Fruit fly (Drosophila melanogaster) whole organism, embryonic: ENCODE data around the gene CG31808.

Experiments
- Antp ChIP-seq: fragments of 200-800 bp; sonication (Bioruptor generic); optimal IDR thresholded peaks from 3 replicates; lab custom pipeline; 2016; ENCODE audit warnings: missing biosample characterization, missing genetic modification characterization
- Blimp-1 ChIP-seq: fragments of 200-800 bp; sonication (Bioruptor generic); optimal IDR thresholded peaks from 3 replicates; lab custom pipeline; 2018; ENCODE audit warnings: missing biosample characterization, missing genetic modification characterization, mild to moderate bottlenecking, moderate library complexity, missing genetic modification reagents
- CG10321 ChIP-seq: fragments of 200-800 bp; sonication (Bioruptor generic); IDR thresholded peaks from 2 replicates; pipeline ENCODE4 v1.3.6; 2022; ENCODE audit warnings: missing biosample characterization, missing genetic modification characterization
- CG10543 ChIP-seq: fragments of 200-800 bp; sonication (Bioruptor generic); optimal IDR thresholded peaks from 3 replicates; lab custom pipeline; 2017; ENCODE audit warnings: missing biosample characterization, mild to moderate bottlenecking, missing genetic modification characterization, moderate library complexity
- CG10654 ChIP-seq: fragments of 200-800 bp; sonication (Bioruptor generic); optimal IDR thresholded peaks from 2 replicates; lab custom pipeline; 2016; ENCODE audit warnings: missing biosample characterization, missing genetic modification characterization
- CG11560 ChIP-seq: fragments of 200-800 bp; sonication (Bioruptor generic); IDR thresholded peaks from 3 replicates; pipeline ENCODE4 v1.3.6; 2022; ENCODE audit warnings: missing biosample characterization, missing genetic modification characterization
- CG12236 ChIP-seq: fragments of 200-800 bp; sonication (Bioruptor generic); optimal IDR thresholded peaks from 2 replicates; lab custom pipeline; 2016; ENCODE audit warnings: missing biosample characterization, missing genetic modification characterization
- CG14014 ChIP-seq: fragments of 200-800 bp; sonication (Bioruptor generic); IDR thresholded peaks from 2 replicates; pipeline ENCODE4 v1.3.6; 2022; ENCODE audit warnings: missing biosample characterization, missing genetic modification characterization
- CG1603 ChIP-seq: fragments of 200-800 bp; sonication (Bioruptor generic); optimal IDR thresholded peaks from 2 replicates; lab custom pipeline; 2019; ENCODE audit warnings: missing biosample characterization, mild to moderate bottlenecking, missing genetic modification characterization, moderate library complexity
- CG17612 ChIP-seq: fragments of 200-800 bp; sonication (Bioruptor generic); IDR thresholded peaks from 2 replicates; pipeline ENCODE4 v1.3.6; 2022; ENCODE audit warnings: missing biosample characterization, missing genetic modification characterization
- CG1792 ChIP-seq: fragments of 200-800 bp; sonication (Bioruptor generic); optimal IDR thresholded peaks from 2 replicates; lab custom pipeline; 2016; ENCODE audit warnings: missing biosample characterization, missing genetic modification characterization
- CG2116 ChIP-seq: fragments of 200-800 bp; sonication (Bioruptor generic); optimal IDR thresholded peaks from 3 replicates; lab custom pipeline; 2018; ENCODE audit warnings: missing biosample characterization, mild to moderate bottlenecking, missing genetic modification characterization
- CG2202 ChIP-seq: fragments of 200-800 bp; sonication (Bioruptor generic); optimal IDR thresholded peaks from 2 replicates; lab custom pipeline; 2018; ENCODE audit warnings: missing biosample characterization, mild to moderate bottlenecking, missing genetic modification characterization
- CG3163 ChIP-seq: fragments of 200-800 bp; sonication (Bioruptor generic); optimal IDR thresholded peaks from 3 replicates; lab custom pipeline; 2016; ENCODE audit warnings: missing biosample characterization, missing genetic modification characterization
- CG3281 ChIP-seq: fragments of 200-800 bp; sonication (Bioruptor generic); optimal IDR thresholded peaks from 3 replicates; lab custom pipeline; 2017; ENCODE audit warnings: missing biosample characterization, mild to moderate bottlenecking, missing genetic modification characterization
- CG34224 ChIP-seq: fragments of 200-800 bp; sonication (Bioruptor generic); IDR thresholded peaks from 3 replicates; pipeline ENCODE4 v1.3.6; 2022; ENCODE audit warnings: missing biosample characterization, missing genetic modification characterization; ENCODE audit not compliant: partially characterized antibody
- CG3726 ChIP-seq: fragments of 200-800 bp; sonication (Bioruptor generic); IDR thresholded peaks from 3 replicates; pipeline ENCODE4, ENCODE4 v1.3.6; 2022; ENCODE audit warnings: missing biosample characterization, missing genetic modification characterization
- CG8478 ChIP-seq: fragments of >200 bp; optimal IDR thresholded peaks from 2 replicates; lab custom pipeline; 2018
- CG8924 ChIP-seq: fragments of 200-800 bp; optimal IDR thresholded peaks from 3 replicates; lab custom pipeline; 2019; ENCODE audit warnings: missing biosample characterization, mild to moderate bottlenecking, missing genetic modification characterization, moderate library complexity
- CG9609 ChIP-seq: fragments of 200-800 bp; sonication (Bioruptor generic); optimal IDR thresholded peaks from 3 replicates; lab custom pipeline; 2016; ENCODE audit warnings: missing biosample characterization, missing genetic modification characterization
- Camta ChIP-seq: fragments of 200-800 bp; sonication (Bioruptor generic); optimal IDR thresholded peaks from 2 replicates; lab custom pipeline; 2016; ENCODE audit warnings: missing biosample characterization, missing genetic modification characterization
- ERR ChIP-seq: fragments of 200-800 bp; sonication (Bioruptor generic); optimal IDR thresholded peaks from 2 replicates; lab custom pipeline; 2016; ENCODE audit warnings: missing biosample characterization, missing genetic modification characterization
- Ets97D ChIP-seq: fragments of 200-800 bp; sonication (Bioruptor generic); optimal IDR thresholded peaks from 3 replicates; lab custom pipeline; 2016; ENCODE audit warnings: missing biosample characterization, missing genetic modification characterization
- Fer1 ChIP-seq: fragments of 200-800 bp; sonication (Bioruptor generic); optimal IDR thresholded peaks from 2 replicates; lab custom pipeline; 2017; ENCODE audit warnings: missing biosample characterization, mild to moderate bottlenecking, missing genetic modification characterization
- Hr3 ChIP-seq: fragments of 200-800 bp; sonication (Bioruptor generic); optimal IDR thresholded peaks from 3 replicates; lab custom pipeline; 2016; ENCODE audit warnings: missing biosample characterization, missing genetic modification characterization
- Hsf ChIP-seq: fragments of 200-800 bp; sonication (Bioruptor generic); optimal IDR thresholded peaks from 3 replicates; lab custom pipeline; 2016; ENCODE audit warnings: missing biosample characterization, missing genetic modification characterization
- Myb ChIP-seq: fragments of 200-800 bp; sonication (Bioruptor generic); optimal IDR thresholded peaks from 2 replicates; lab custom pipeline; 2016; ENCODE audit warnings: missing biosample characterization, missing genetic modification characterization
- NC2β ChIP-seq: fragments of 200-800 bp; sonication (Bioruptor generic); optimal IDR thresholded peaks from 2 replicates; lab custom pipeline; 2016; ENCODE audit warnings: missing biosample characterization, missing genetic modification characterization
- Nf-YA ChIP-seq: fragments of 200-800 bp; sonication (Bioruptor generic); IDR thresholded peaks from 2 replicates; pipeline ENCODE4 v1.3.6; 2022; ENCODE audit warnings: missing biosample characterization, missing genetic modification characterization
- Optix ChIP-seq: fragments of 200-800 bp; sonication (Bioruptor generic); IDR thresholded peaks from 3 replicates; pipeline ENCODE4 v1.3.6; 2022; ENCODE audit warnings: missing biosample characterization, missing genetic modification characterization
- Poxn ChIP-seq: fragments of 200-800 bp; sonication (Bioruptor generic); IDR thresholded peaks from 2 replicates; pipeline ENCODE4 v1.3.6; 2022; ENCODE audit warnings: missing biosample characterization, missing genetic modification characterization
- Rx ChIP-seq: fragments of 200-800 bp; sonication (Bioruptor generic); IDR thresholded peaks from 2 replicates; pipeline ENCODE4 v1.3.6; 2022; ENCODE audit warnings: missing biosample characterization, missing genetic modification characterization
- Stat92E ChIP-seq, 3 experiments: fragments of >200 bp in 2 of 3; fragments of 200-800 bp in 1 of 3; sonication (Bioruptor generic) in 1 of 3; optimal IDR thresholded peaks; 2 replicates each; lab custom pipeline; 2017 to 2019; ENCODE audit warnings: missing biosample characterization in 3 of 3, missing genetic modification characterization in 3 of 3, mild to moderate bottlenecking in 1 of 3, moderate library complexity in 1 of 3
- TFAM ChIP-seq: fragments of 200-800 bp; sonication (Bioruptor generic); optimal IDR thresholded peaks from 2 replicates; lab custom pipeline; 2017; ENCODE audit warnings: missing biosample characterization, missing genetic modification characterization, inconsistent platforms
- Taf1 ChIP-seq: fragments of 200-800 bp; sonication (Bioruptor generic); IDR thresholded peaks from 2 replicates; pipeline ENCODE4 v1.3.6; 2022; ENCODE audit warnings: missing biosample characterization, missing genetic modification characterization
- ab ChIP-seq: fragments of 200-800 bp; sonication (Bioruptor generic); optimal IDR thresholded peaks from 2 replicates; lab custom pipeline; 2016; ENCODE audit warnings: missing biosample characterization, missing genetic modification characterization
- bab2 ChIP-seq: fragments of 200-800 bp; sonication (Bioruptor generic); optimal IDR thresholded peaks from 2 replicates; lab custom pipeline; 2016; ENCODE audit warnings: missing biosample characterization, missing genetic modification characterization
- corto ChIP-seq: fragments of 200-800 bp; sonication (Bioruptor generic); optimal IDR thresholded peaks from 2 replicates; lab custom pipeline; 2016; ENCODE audit warnings: missing biosample characterization, mild to moderate bottlenecking, missing genetic modification characterization, moderate library complexity
- esg ChIP-seq: fragments of 200-800 bp; sonication (Bioruptor generic); conservative IDR thresholded peaks from 2 replicates; pipeline ENCODE4 v1.3.6; 2022; ENCODE audit warnings: missing biosample characterization, missing genetic modification characterization
- gem ChIP-seq: fragments of 200-800 bp; sonication (Bioruptor generic); optimal IDR thresholded peaks from 2 replicates; lab custom pipeline; 2019; ENCODE audit warnings: missing biosample characterization, mild to moderate bottlenecking, missing genetic modification characterization, moderate library complexity
- ham ChIP-seq: fragments of 200-800 bp; sonication (Bioruptor generic); IDR thresholded peaks from 2 replicates; pipeline ENCODE4 v1.3.6; 2022; ENCODE audit warnings: missing biosample characterization, missing genetic modification characterization
- her ChIP-seq: fragments of 200-800 bp; sonication (Bioruptor generic); optimal IDR thresholded peaks from 2 replicates; lab custom pipeline; 2016; ENCODE audit warnings: missing biosample characterization, missing genetic modification characterization
- hkb ChIP-seq, 2 experiments: fragments of 200-800 bp in 1 of 2; fragments of >200 bp in 1 of 2; sonication (Bioruptor generic) in 1 of 2; IDR thresholded peaks in 1 of 2; optimal IDR thresholded peaks in 1 of 2; 2 replicates each; pipeline versions ENCODE4 v1.3.6 to Lab custom; 2017 to 2022; ENCODE audit warnings: missing biosample characterization in 1 of 2, missing genetic modification characterization in 1 of 2
- oc ChIP-seq: fragments of 200-800 bp; sonication (Bioruptor generic); optimal IDR thresholded peaks from 2 replicates; lab custom pipeline; 2018; ENCODE audit warnings: missing biosample characterization, mild to moderate bottlenecking, missing genetic modification characterization, moderate library complexity
- odd ChIP-seq: fragments of 200-800 bp; sonication (Bioruptor generic); optimal IDR thresholded peaks from 2 replicates; lab custom pipeline; 2017; ENCODE audit warnings: missing biosample characterization, mild to moderate bottlenecking, missing genetic modification characterization
- sima ChIP-seq: fragments of 200-800 bp; sonication (Bioruptor generic); optimal IDR thresholded peaks from 2 replicates; lab custom pipeline; 2016; ENCODE audit warnings: missing biosample characterization, missing genetic modification characterization
- slbo ChIP-seq: fragments of 200-800 bp; sonication (Bioruptor generic); IDR thresholded peaks from 2 replicates; pipeline ENCODE4 v1.3.6; 2022; ENCODE audit warnings: missing biosample characterization, missing genetic modification characterization
- toy ChIP-seq: fragments of 200-800 bp; sonication (Bioruptor generic); IDR thresholded peaks from 2 replicates; pipeline ENCODE4 v1.3.6; 2022; ENCODE audit warnings: missing biosample characterization, missing genetic modification characterization
- twi ChIP-seq: fragments of 200-800 bp; optimal IDR thresholded peaks from 2 replicates; lab custom pipeline; 2019; ENCODE audit warnings: missing biosample characterization, mild to moderate bottlenecking, missing genetic modification characterization, moderate library complexity

CG31808 gene

DNA sequence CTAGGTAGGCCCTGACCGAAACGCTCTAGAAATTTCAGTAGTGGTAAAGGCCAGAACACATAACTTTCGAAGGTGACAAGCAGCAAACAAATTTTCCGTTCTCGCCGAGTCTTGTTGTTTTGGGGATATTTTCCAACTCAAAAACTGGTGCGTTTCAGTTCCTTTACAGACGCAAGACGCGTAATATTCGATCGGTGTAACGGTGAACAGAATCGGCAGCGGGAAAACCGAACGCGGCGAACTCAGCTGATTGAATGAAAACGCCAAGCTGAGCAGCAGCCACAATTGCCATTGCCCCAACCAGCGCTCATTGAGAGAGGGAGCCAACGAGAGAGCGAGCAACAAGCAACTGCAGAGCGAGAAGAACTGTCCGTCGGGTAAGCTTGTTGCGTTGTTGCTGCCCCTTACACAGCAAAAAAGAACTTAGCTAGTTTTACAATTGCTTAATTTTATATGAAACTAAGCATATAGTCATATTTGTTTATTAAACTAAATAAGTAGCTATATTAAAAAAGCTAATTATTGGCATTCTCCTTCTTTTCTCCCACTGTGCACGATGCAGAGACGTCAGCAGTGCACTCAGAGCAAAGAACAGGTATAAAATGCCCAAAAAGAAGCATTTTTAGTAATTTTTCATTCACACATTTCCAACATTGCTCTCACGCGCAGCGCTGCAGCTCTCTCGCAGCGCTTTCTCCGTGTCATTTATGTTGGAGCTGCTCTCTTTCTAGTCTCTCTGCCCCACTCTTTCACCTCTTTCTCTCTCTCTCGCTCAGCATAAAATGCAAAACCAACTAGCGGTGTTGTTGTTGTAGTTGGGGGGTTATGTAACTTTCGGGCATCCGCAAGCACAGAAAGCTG is at the start of gene CG31808, which contains the start of gene Cyt-c-d (continued):
- peak; percentile 94 for TF ChIP-seq CG10654 (GFP tag; lab: Kevin White, UChicago)
- TF ChIP-seq twi (tag; lab: Kevin White, UChicago): peak; percentile 90
- TF ChIP-seq ERR: peak; percentile 78
- TF ChIP-seq CG3281 (GFP tag; lab: Kevin White, UChicago): peak; percentile 93
- TF ChIP-seq sima (GFP tag; lab: Kevin White, UChicago): peak; percentile 68
- peak; percentile 90 for TF ChIP-seq CG1792 (GFP tag; lab: Kevin White, UChicago)
- TF ChIP-seq CG8478 (lab: Kevin White, UChicago): no peak
- TF ChIP-seq Ets97D: peak; percentile 84
- peak; percentile 98 for TF ChIP-seq Hsf (GFP tag; lab: Kevin White, UChicago)
- peak; percentile 68; the same call in 1 of the 2 replicates for TF ChIP-seq CG10321
- TF ChIP-seq CG11560 (tag; lab: Robert Waterston, UW): peak; percentile 89
- TF ChIP-seq Optix (GFP tag; lab: Robert Waterston, UW): peak; percentile 98
- TF ChIP-seq gem: peak; percentile 99
- TF ChIP-seq NC2β (GFP tag; lab: Kevin White, UChicago): peak; percentile 92
- TF ChIP-seq CG17612 (GFP tag; lab: Robert Waterston, UW): peak; percentile 85
- TF ChIP-seq Rx: peak; percentile 94
- peak; percentile 85 for TF ChIP-seq CG12236 (GFP tag; lab: Kevin White, UChicago)
- peak; percentile 98 for TF ChIP-seq CG8924 (tag; lab: Kevin White, UChicago)
- peak; percentile 89 for TF ChIP-seq corto (GFP tag; lab: Kevin White, UChicago)
- peak; percentile 92 for TF ChIP-seq bab2 (GFP tag; lab: Kevin White, UChicago)
- TF ChIP-seq odd (GFP tag; lab: Kevin White, UChicago): peak; percentile 97
- TF ChIP-seq CG2202 (tag; lab: Kevin White, UChicago): peak; percentile 96
- peak; percentile 88 for TF ChIP-seq CG9609 (GFP tag; lab: Kevin White, UChicago)
- peak; percentile 71 for TF ChIP-seq Myb (GFP tag; lab: Kevin White, UChicago)
- peak; percentile 96 for TF ChIP-seq slbo
- peak; percentile 97 for TF ChIP-seq Blimp-1 (GFP tag; lab: Kevin White, UChicago)
- no peak for TF ChIP-seq hkb (optimal IDR thresholded peaks at IDR 0.05; lab: Kevin White, UChicago)
- peak; percentile 98 for TF ChIP-seq hkb (GFP tag; IDR thresholded peaks at IDR 0.05; lab: Robert Waterston, UW)
- TF ChIP-seq ham: peak; percentile 84; the same call in 1 of the 2 replicates
- TF ChIP-seq Hr3 (GFP tag; lab: Kevin White, UChicago): peak; percentile 96
- peak; percentile 86 for TF ChIP-seq ab (GFP tag; lab: Kevin White, UChicago)
- peak; percentile 99 for TF ChIP-seq oc (tag; lab: Kevin White, UChicago)
- peak; percentile 83 for TF ChIP-seq TFAM
- peak; percentile 97 for TF ChIP-seq esg (GFP tag; lab: Robert Waterston, UW)
- peak; percentile 95 for TF ChIP-seq Camta (GFP tag; lab: Kevin White, UChicago)
- peak; percentile 60 for TF ChIP-seq CG3163 (GFP tag; lab: Kevin White, UChicago)
- TF ChIP-seq CG14014: peak; percentile 96
- peak; percentile 93 for TF ChIP-seq CG10543 (GFP tag; lab: Kevin White, UChicago)
- peak; percentile 80 for TF ChIP-seq Taf1 (GFP tag; lab: Robert Waterston, UW)
- peak; percentile 97 for TF ChIP-seq Fer1
- TF ChIP-seq CG2116: peak; percentile 85
- peak; percentile 95; the same call in 1 of the 3 replicates for TF ChIP-seq CG3726 (GFP tag; lab: Robert Waterston, UW)
- TF ChIP-seq Stat92E (GFP tag; optimal IDR thresholded peaks at IDR 0.05; lab: Kevin White, UChicago): peak in 1 of 3 experiments; percentile 92
- TF ChIP-seq toy (GFP tag; lab: Robert Waterston, UW): peak; percentile 88
- peak; percentile 97 for TF ChIP-seq Nf-YA (GFP tag; lab: Robert Waterston, UW)
- 0 out of 3 replicates have a peak, but pooled peaks have one; percentile 7 for TF ChIP-seq CG34224 (GFP tag; lab: Robert Waterston, UW)
- TF ChIP-seq Antp (GFP tag; lab: Kevin White, UChicago): peak; percentile 77
- TF ChIP-seq CG1603 (tag; lab: Kevin White, UChicago): peak; percentile 97
- TF ChIP-seq Poxn (GFP tag; lab: Robert Waterston, UW): peak; percentile 74
- peak; percentile 80 for TF ChIP-seq her
